Worm (Caenorhabditis elegans): ENCODE measurements around the gene F37B12.3.
A peak's percentile ranks its signal among the peaks of the same experiment; 100 is the strongest.

The F37B12.3 gene

DNA sequence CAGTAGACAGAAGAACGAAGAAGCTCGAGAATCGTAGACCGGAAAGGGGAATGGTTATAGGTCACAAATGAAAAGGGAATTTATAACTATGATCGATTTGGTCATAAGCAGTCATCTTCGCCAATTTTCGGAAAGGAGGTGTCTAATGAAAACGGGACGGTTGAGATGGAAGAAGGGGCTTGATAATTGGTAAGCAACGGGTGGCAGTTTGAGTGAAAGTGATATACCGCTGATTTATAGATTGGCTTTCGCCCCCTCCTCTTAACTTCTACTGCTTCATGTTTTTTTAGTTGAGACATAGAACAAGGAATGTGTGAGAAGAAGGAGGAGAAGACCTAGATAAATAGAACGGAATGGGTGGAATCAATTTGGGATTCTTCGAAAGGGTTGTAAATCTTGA lies 31.6 kb upstream of the F37B12.3 start (continued):
- TF ChIP-seq zfh-2 (GFP tag; conservative IDR thresholded peaks at IDR 0.05) (no peak), madf-10 (tag; optimal IDR thresholded peaks at IDR 0.05) (no peak), aptf-2 (GFP tag; conservative IDR thresholded peaks at IDR 0.05) (no peak), K12H6.12 (tag; optimal IDR thresholded peaks at IDR 0.05) (no peak), egl-44 (GFP tag; IDR thresholded peaks at IDR 0.05) (no peak), him-1 (tag; optimal IDR thresholded peaks at IDR 0.05) (no peak)

DNA sequence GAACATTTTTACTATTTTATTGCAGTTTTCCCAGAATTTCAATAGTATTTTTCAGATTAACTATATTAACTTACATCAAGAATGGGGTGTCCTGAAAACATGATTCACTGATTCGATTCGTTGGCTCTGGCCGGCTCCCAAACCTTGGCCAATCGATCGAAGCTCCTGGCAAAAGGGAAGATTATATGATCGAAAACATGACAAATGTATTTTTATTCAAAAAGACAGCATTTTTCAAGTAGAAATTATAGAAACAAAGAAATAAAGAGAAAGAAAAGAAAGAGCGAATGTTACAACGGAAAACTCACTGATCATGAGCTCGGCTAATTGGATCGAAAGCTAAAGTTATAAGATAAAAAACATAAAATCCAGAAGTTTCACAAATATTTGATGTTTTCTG lies 29.5 kb upstream of the F37B12.3 start, which contains the start of gene T24B8.4:
TSS of gene T24B8.4 (minus strand) at position 101 of the 400 bp plus-strand sequence.
- TF ChIP-seq ztf-28 (GFP tag; IDR thresholded peaks at IDR 0.05) (no peak), mel-28 (tag; optimal IDR thresholded peaks at IDR 0.05; ENCODE audit: borderline replicate concordance) (no peak), mes-4 (tag; optimal IDR thresholded peaks at IDR 0.05) (no peak)

DNA sequence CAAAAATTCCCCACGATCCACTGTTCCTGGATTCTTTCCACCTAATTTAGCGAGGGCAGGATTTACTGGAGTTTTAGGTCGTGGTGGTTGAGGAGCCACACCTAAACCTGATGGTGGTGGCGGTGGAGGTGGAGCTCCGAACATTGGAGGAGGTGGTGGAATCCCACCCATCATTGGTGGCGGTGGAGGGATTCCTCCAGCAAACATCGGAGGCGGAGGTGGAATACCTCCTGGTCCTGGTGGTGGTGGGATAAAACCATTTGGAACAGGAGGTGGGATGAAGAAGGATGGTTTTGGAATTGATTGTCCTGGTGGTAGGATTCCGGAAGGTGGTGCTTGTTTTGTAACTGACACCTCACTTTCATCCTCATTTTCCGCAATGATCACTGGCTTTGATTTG lies 28.6 kb upstream of the F37B12.3 start:
- TF ChIP-seq bed-2 (GFP tag; IDR thresholded peaks at IDR 0.05) = no peak
- TF ChIP-seq mcd-1 (GFP tag; IDR thresholded peaks at IDR 0.05) = 0 out of 2 replicates have a peak, but pooled peaks have one; percentile 23
- no peak for TF ChIP-seq dox-1 (GFP tag; IDR thresholded peaks at IDR 0.05)
- TF ChIP-seq madf-3 (GFP tag; IDR thresholded peaks at IDR 0.05) = 0 out of 2 replicates have a peak, but pooled peaks have one; percentile 19
- no peak for TF ChIP-seq fkh-3 (tag; optimal IDR thresholded peaks at IDR 0.05)
- no peak for TF ChIP-seq T26A5.8 (tag; optimal IDR thresholded peaks at IDR 0.05)
- TF ChIP-seq zfh-2 (GFP tag; conservative IDR thresholded peaks at IDR 0.05) = peak; percentile 75
- TF ChIP-seq hmg-20 (GFP tag; IDR thresholded peaks at IDR 0.05) = no peak
- TF ChIP-seq nfya-1 (tag; optimal IDR thresholded peaks at IDR 0.05; ENCODE audit: borderline replicate concordance, insufficient read depth) = no peak
- TF ChIP-seq egl-18 (GFP tag; IDR thresholded peaks at IDR 0.05) = no peak
- no peak for TF ChIP-seq F37B4.10 (GFP tag; IDR thresholded peaks at IDR 0.05)
- no peak for TF ChIP-seq ceh-27 (GFP tag; optimal IDR thresholded peaks at IDR 0.05)
- no peak for TF ChIP-seq snpc-1.3 (tag; optimal IDR thresholded peaks at IDR 0.05; ENCODE audit: insufficient read depth)
- no peak for TF ChIP-seq rec-8 (tag; optimal IDR thresholded peaks at IDR 0.05)
- no peak for TF ChIP-seq aptf-3 (GFP tag; IDR thresholded peaks at IDR 0.05)
- TF ChIP-seq rcor-1 (GFP tag; IDR thresholded peaks at IDR 0.05) = no peak
- no peak for TF ChIP-seq F52B5.7 (tag; optimal IDR thresholded peaks at IDR 0.05)

DNA sequence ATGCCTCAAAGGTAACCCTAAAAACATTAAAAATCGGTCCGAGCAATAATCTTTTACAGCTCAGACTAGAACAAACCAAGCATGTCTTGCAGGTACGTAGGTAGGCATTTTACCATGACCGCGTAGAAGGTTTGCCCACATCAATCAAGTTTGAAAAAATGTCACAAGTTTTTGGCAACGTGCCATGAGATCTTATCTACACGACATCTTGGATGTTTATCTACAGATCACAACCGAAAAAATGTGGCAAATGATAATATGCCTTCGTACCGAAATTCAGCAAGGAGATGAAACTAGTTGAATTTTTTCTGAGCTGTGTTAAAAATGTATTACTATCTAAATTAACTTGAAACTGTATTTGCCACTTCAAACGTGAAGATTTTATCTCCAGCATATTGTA lies 23.2 kb upstream of the F37B12.3 start:
- no peak for TF ChIP-seq cebp-1 (GFP tag; IDR thresholded peaks at IDR 0.05)
- TF ChIP-seq cebp-1 (tag; optimal IDR thresholded peaks at IDR 0.05) = no peak
- TF ChIP-seq mes-4 (tag; optimal IDR thresholded peaks at IDR 0.05) = no peak
- TF ChIP-seq ztf-28 (GFP tag; IDR thresholded peaks at IDR 0.05) = no peak
- TF ChIP-seq F57C9.4 (tag; optimal IDR thresholded peaks at IDR 0.05) = no peak

ce11 chrII:9063350-9063749 lies 22.1 kb upstream of the F37B12.3 start:
- TF ChIP-seq ceh-79 (tag; optimal IDR thresholded peaks at IDR 0.05) (no peak), Y53G8AR.9 (GFP tag; conservative IDR thresholded peaks at IDR 0.05) (0 out of 2 replicates have a peak, but pooled peaks have one; percentile 56)
